Worm (Caenorhabditis elegans): ENCODE measurements around the gene glrx-3.

DNA sequence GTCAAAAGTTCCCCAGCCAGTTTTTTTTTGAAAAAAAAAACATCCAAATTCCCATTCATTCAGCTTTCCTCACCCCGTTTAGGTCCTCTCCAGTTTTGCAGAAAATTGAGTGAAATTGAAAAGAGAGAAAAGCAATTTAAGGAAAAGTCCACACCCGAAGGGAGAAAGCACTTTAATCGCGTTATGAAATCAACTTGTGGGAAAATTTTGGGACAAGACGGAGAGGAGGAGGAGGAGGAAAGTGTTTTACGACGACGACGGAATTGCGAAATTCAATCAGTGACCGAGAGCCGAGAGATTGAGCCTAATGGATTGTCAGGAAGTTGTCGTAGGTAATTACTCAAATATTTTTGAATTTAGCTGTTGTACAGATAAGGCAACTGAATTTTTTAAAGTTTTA is 16.3 kb upstream of the glrx-3 start:
- TF ChIP-seq flt-1 (GFP tag; IDR thresholded peaks at IDR 0.05) (no peak), B0310.2 (tag; optimal IDR thresholded peaks at IDR 0.05) (no peak), sea-1 (GFP tag; conservative IDR thresholded peaks at IDR 0.05) (no peak), ets-7 (tag; optimal IDR thresholded peaks at IDR 0.05) (no peak), aly-1 (tag; optimal IDR thresholded peaks at IDR 0.05) (no peak), ama-1 (optimal IDR thresholded peaks at IDR 0.05) (no peak)

Data from whole organism, early embryonic.